Fruit fly (Drosophila melanogaster) whole organism, embryonic: ENCODE measurements around the gene Cks85A.

ENCODE experiments used
- Abd-B ChIP-seq: fragments of 200-800 bp; sonication (Bioruptor generic); optimal IDR thresholded peaks from 2 replicates; lab custom pipeline; 2018; ENCODE audit warnings: missing biosample characterization, mild to moderate bottlenecking, missing genetic modification characterization, moderate library complexity
- Asciz ChIP-seq: fragments of 200-800 bp; sonication (Bioruptor generic); optimal IDR thresholded peaks from 2 replicates; lab custom pipeline; 2017; ENCODE audit warnings: missing biosample characterization, mild to moderate bottlenecking, missing genetic modification characterization, missing genetic modification reagents
- Awh ChIP-seq: fragments of 200-800 bp; sonication (Bioruptor generic); IDR thresholded peaks from 2 replicates; pipeline ENCODE4, ENCODE4 v1.3.6; 2022; ENCODE audit warnings: missing biosample characterization, missing genetic modification characterization
- Bdp1 ChIP-seq: fragments of 200-800 bp; sonication (Bioruptor generic); optimal IDR thresholded peaks from 3 replicates; lab custom pipeline; 2016; ENCODE audit warnings: missing biosample characterization, missing genetic modification characterization
- CG10462 ChIP-seq: fragments of 200-800 bp; sonication (Bioruptor generic); optimal IDR thresholded peaks from 2 replicates; lab custom pipeline; 2016; ENCODE audit warnings: missing biosample characterization, missing genetic modification characterization
- CG10979 ChIP-seq: fragments of 200-800 bp; sonication (Bioruptor generic); optimal IDR thresholded peaks from 2 replicates; lab custom pipeline; 2018; ENCODE audit warnings: missing biosample characterization, mild to moderate bottlenecking, missing genetic modification characterization, moderate library complexity
- CG11398 ChIP-seq: fragments of 200-800 bp; sonication (Bioruptor generic); optimal IDR thresholded peaks from 2 replicates; lab custom pipeline; 2016; ENCODE audit warnings: missing biosample characterization, missing genetic modification characterization
- CG11696 ChIP-seq: fragments of 200-800 bp; sonication (Bioruptor generic); IDR thresholded peaks from 2 replicates; pipeline ENCODE4 v1.3.6; 2022; ENCODE audit warnings: missing biosample characterization, missing genetic modification characterization
- CG13424 ChIP-seq: fragments of 200-800 bp; sonication (Bioruptor generic); optimal IDR thresholded peaks from 2 replicates; lab custom pipeline; 2019; ENCODE audit warnings: missing biosample characterization, mild to moderate bottlenecking, missing genetic modification characterization, moderate library complexity
- CG13775 ChIP-seq: fragments of 200-800 bp; sonication (Bioruptor generic); optimal IDR thresholded peaks from 3 replicates; lab custom pipeline; 2017; ENCODE audit warnings: missing biosample characterization, mild to moderate bottlenecking, missing genetic modification characterization
- CG16815 ChIP-seq: fragments of 200-800 bp; sonication (Bioruptor generic); optimal IDR thresholded peaks from 3 replicates; lab custom pipeline; 2017; ENCODE audit warnings: missing biosample characterization, mild to moderate bottlenecking, missing genetic modification characterization
- CG17361 ChIP-seq: fragments of 200-800 bp; sonication (Bioruptor generic); IDR thresholded peaks from 3 replicates; pipeline ENCODE4 v1.3.6; 2022; ENCODE audit warnings: missing biosample characterization, missing genetic modification characterization
- CG18619 ChIP-seq: fragments of 200-800 bp; sonication (Bioruptor generic); optimal IDR thresholded peaks from 3 replicates; lab custom pipeline; 2017; ENCODE audit warnings: missing biosample characterization, mild to moderate bottlenecking, missing genetic modification characterization
- CG18764 ChIP-seq: fragments of 200-800 bp; sonication (Bioruptor generic); optimal IDR thresholded peaks from 3 replicates; lab custom pipeline; 2016; ENCODE audit warnings: missing biosample characterization, missing genetic modification characterization
- CG30020 ChIP-seq: fragments of 200-800 bp; optimal IDR thresholded peaks from 2 replicates; lab custom pipeline; 2019; ENCODE audit warnings: missing biosample characterization, mild to moderate bottlenecking, missing genetic modification characterization, moderate library complexity
- CG32532 ChIP-seq: fragments of 200-800 bp; sonication (Bioruptor generic); IDR thresholded peaks from 2 replicates; pipeline ENCODE4 v1.3.6; 2022; ENCODE audit warnings: missing biosample characterization, missing genetic modification characterization
- CG33557 ChIP-seq: fragments of 200-800 bp; sonication (Bioruptor generic); optimal IDR thresholded peaks from 2 replicates; lab custom pipeline; 2019; ENCODE audit warnings: missing biosample characterization, mild to moderate bottlenecking, missing genetic modification characterization, moderate library complexity
- CG4282 ChIP-seq: fragments of 200-800 bp; sonication (Bioruptor generic); optimal IDR thresholded peaks from 2 replicates; lab custom pipeline; 2016; ENCODE audit warnings: missing biosample characterization, missing genetic modification characterization
- CG4854 ChIP-seq: fragments of 200-800 bp; sonication (Bioruptor generic); optimal IDR thresholded peaks from 2 replicates; lab custom pipeline; 2016; ENCODE audit warnings: missing biosample characterization, missing genetic modification characterization, inconsistent platforms
- CG6175 ChIP-seq: fragments of 200-800 bp; sonication (Bioruptor generic); IDR thresholded peaks from 3 replicates; pipeline ENCODE4 v1.3.6; 2022; ENCODE audit warnings: missing biosample characterization, missing genetic modification characterization
- CG6854 ChIP-seq: fragments of 200-800 bp; sonication (Bioruptor generic); optimal IDR thresholded peaks from 3 replicates; lab custom pipeline; 2017; ENCODE audit warnings: missing biosample characterization, mild to moderate bottlenecking, missing genetic modification characterization
- CG8944 ChIP-seq: fragments of 200-800 bp; sonication (Bioruptor generic); optimal IDR thresholded peaks from 3 replicates; lab custom pipeline; 2016; ENCODE audit warnings: missing biosample characterization, missing genetic modification characterization
- Chrac-16 ChIP-seq: fragments of 200-800 bp; sonication (Bioruptor generic); optimal IDR thresholded peaks from 3 replicates; lab custom pipeline; 2016; ENCODE audit warnings: missing biosample characterization, missing genetic modification characterization
- CkIIα-i1 ChIP-seq: fragments of 200-800 bp; sonication (Bioruptor generic); IDR thresholded peaks from 2 replicates; pipeline ENCODE4 v1.3.6; 2022; ENCODE audit warnings: missing biosample characterization, missing genetic modification characterization
- Doc2 ChIP-seq: fragments of 200-800 bp; sonication (Bioruptor generic); IDR thresholded peaks from 2 replicates; pipeline ENCODE4 v1.3.6; 2022; ENCODE audit warnings: missing biosample characterization, missing genetic modification characterization
- Drgx ChIP-seq: fragments of 200-800 bp; sonication (Bioruptor generic); IDR thresholded peaks from 2 replicates; pipeline ENCODE4 v1.3.6; 2022; ENCODE audit warnings: missing biosample characterization, missing genetic modification characterization
- Elba2 ChIP-seq: fragments of 200-800 bp; sonication (Bioruptor generic); optimal IDR thresholded peaks from 3 replicates; lab custom pipeline; 2016; ENCODE audit warnings: missing biosample characterization, missing genetic modification characterization
- HHEX ChIP-seq: fragments of 200-800 bp; sonication (Bioruptor generic); optimal IDR thresholded peaks from 3 replicates; lab custom pipeline; 2017; ENCODE audit warnings: missing biosample characterization, mild to moderate bottlenecking, missing genetic modification characterization, missing genetic modification reagents
- Hr39 ChIP-seq: fragments of >200 bp; optimal IDR thresholded peaks from 2 replicates; lab custom pipeline; 2017
- Lpt ChIP-seq: fragments of >200 bp; optimal IDR thresholded peaks from 2 replicates; lab custom pipeline; 2018; ENCODE audit warnings: missing biosample characterization, missing genetic modification characterization
- NFAT ChIP-seq: fragments of 200-800 bp; sonication (Bioruptor generic); IDR thresholded peaks from 2 replicates; pipeline ENCODE4 v1.3.6; 2022; ENCODE audit warnings: missing biosample characterization, missing genetic modification characterization
- Oli ChIP-seq: fragments of 200-800 bp; sonication (Bioruptor generic); optimal IDR thresholded peaks from 2 replicates; lab custom pipeline; 2018; ENCODE audit warnings: missing biosample characterization, mild to moderate bottlenecking, missing genetic modification characterization, moderate library complexity
- Optix ChIP-seq: fragments of 200-800 bp; sonication (Bioruptor generic); IDR thresholded peaks from 3 replicates; pipeline ENCODE4 v1.3.6; 2022; ENCODE audit warnings: missing biosample characterization, missing genetic modification characterization
- Rfx ChIP-seq: fragments of 200-800 bp; sonication (Bioruptor generic); IDR thresholded peaks from 2 replicates; pipeline ENCODE4 v1.3.6; 2022; ENCODE audit warnings: missing biosample characterization, missing genetic modification characterization
- Sry-β ChIP-seq: fragments of 200-800 bp; sonication (Bioruptor generic); optimal IDR thresholded peaks from 2 replicates; lab custom pipeline; 2018; ENCODE audit warnings: missing biosample characterization, mild to moderate bottlenecking, missing genetic modification characterization, moderate library complexity
- Ssrp ChIP-seq: fragments of 200-800 bp; sonication (Bioruptor generic); optimal IDR thresholded peaks from 2 replicates; lab custom pipeline; 2018; ENCODE audit warnings: missing biosample characterization, mild to moderate bottlenecking, missing genetic modification characterization, moderate library complexity
- Usf ChIP-seq: fragments of 200-800 bp; sonication (Bioruptor generic); optimal IDR thresholded peaks from 2 replicates; lab custom pipeline; 2017; ENCODE audit warnings: missing genotype, missing biosample characterization, missing genetic modification characterization
- amos ChIP-seq: fragments of 200-800 bp; sonication (Bioruptor generic); IDR thresholded peaks from 2 replicates; pipeline ENCODE4 v1.3.6; 2022; ENCODE audit warnings: missing biosample characterization, missing genetic modification characterization; ENCODE audit not compliant: partially characterized antibody
- ap ChIP-seq: fragments of 200-800 bp; sonication (Bioruptor generic); IDR thresholded peaks from 2 replicates; pipeline ENCODE4 v1.3.6; 2022; ENCODE audit warnings: missing biosample characterization, missing genetic modification characterization
- ase ChIP-seq: fragments of 200-800 bp; sonication (Bioruptor generic); IDR thresholded peaks from 3 replicates; pipeline ENCODE4 v1.3.6; 2022; ENCODE audit warnings: missing biosample characterization, missing genetic modification characterization
- ash1 ChIP-seq: fragments of 200-800 bp; sonication (Bioruptor generic); optimal IDR thresholded peaks from 2 replicates; lab custom pipeline; 2018; ENCODE audit warnings: missing biosample characterization, mild to moderate bottlenecking, missing genetic modification characterization
- caup ChIP-seq: fragments of 200-800 bp; sonication (Bioruptor generic); optimal IDR thresholded peaks from 3 replicates; lab custom pipeline; 2017; ENCODE audit warnings: missing biosample characterization, mild to moderate bottlenecking, missing genetic modification characterization, moderate library complexity; ENCODE audit not compliant: severe bottlenecking
- gem ChIP-seq: fragments of 200-800 bp; sonication (Bioruptor generic); optimal IDR thresholded peaks from 2 replicates; lab custom pipeline; 2019; ENCODE audit warnings: missing biosample characterization, mild to moderate bottlenecking, missing genetic modification characterization, moderate library complexity
- gsb ChIP-seq: fragments of 200-800 bp; sonication (Bioruptor generic); IDR thresholded peaks from 2 replicates; pipeline ENCODE4 v1.3.6; 2022; ENCODE audit warnings: missing biosample characterization, missing genetic modification characterization
- ind ChIP-seq: fragments of 200-800 bp; sonication (Bioruptor generic); optimal IDR thresholded peaks from 3 replicates; lab custom pipeline; 2016; ENCODE audit warnings: missing biosample characterization, missing genetic modification characterization
- scrt ChIP-seq: fragments of 200-800 bp; sonication (Bioruptor generic); optimal IDR thresholded peaks from 2 replicates; lab custom pipeline; 2018; ENCODE audit warnings: missing biosample characterization, mild to moderate bottlenecking, missing genetic modification characterization, moderate library complexity
- sqz ChIP-seq: fragments of 200-800 bp; sonication (Bioruptor generic); optimal IDR thresholded peaks from 3 replicates; lab custom pipeline; 2018; ENCODE audit warnings: missing biosample characterization, mild to moderate bottlenecking, missing genetic modification characterization
- tap ChIP-seq: fragments of 200-800 bp; optimal IDR thresholded peaks from 3 replicates; lab custom pipeline; 2019; ENCODE audit warnings: missing biosample characterization, mild to moderate bottlenecking, missing genetic modification characterization, moderate library complexity
- z ChIP-seq: fragments of 200-800 bp; sonication (Bioruptor generic); IDR thresholded peaks from 3 replicates; pipeline ENCODE4 v1.3.6; 2022; ENCODE audit warnings: missing biosample characterization, missing genetic modification characterization
- zen ChIP-seq: fragments of 200-800 bp; sonication (Bioruptor generic); optimal IDR thresholded peaks from 3 replicates; lab custom pipeline; 2018; ENCODE audit warnings: missing biosample characterization, mild to moderate bottlenecking, missing genetic modification characterization, moderate library complexity

Cks85A gene

DNA sequence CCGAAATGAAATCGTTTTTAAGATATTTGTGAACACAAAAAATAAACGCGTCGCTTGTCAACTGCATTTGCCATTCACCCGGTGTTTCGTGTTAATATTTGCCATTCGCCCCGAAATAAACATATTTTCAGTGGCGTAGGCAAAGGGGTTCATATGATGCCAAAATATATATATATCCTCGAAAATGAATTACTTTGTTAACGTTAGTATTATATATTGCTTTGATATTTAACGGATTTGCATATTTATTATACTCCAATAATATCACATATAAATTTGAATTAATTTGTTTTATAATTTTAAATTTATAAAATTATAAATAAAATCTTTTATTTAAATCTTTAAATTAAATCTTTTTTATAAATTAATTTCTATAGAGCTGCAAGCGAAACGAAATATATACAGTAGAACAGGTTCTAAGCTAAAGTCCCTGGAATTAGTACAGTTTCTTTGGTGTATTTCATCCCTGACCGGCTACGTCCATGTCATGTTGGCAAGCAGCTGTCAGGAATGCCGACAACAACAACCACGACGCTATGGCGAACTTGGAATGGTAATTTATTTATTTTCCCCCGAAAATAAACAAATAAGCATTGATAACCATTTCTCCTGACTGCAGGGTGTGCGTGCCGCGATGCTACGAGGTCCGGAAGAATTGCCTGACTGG, 13.5 kb upstream of the Cks85A start, which contains the start of the genes M1BP and CG8202 (continued):
- TF ChIP-seq ase (GFP tag; lab: Robert Waterston, UW), result peak; percentile 52; the same call in 1 of the 3 replicates
- peak; percentile 88 for TF ChIP-seq caup (GFP tag; lab: Kevin White, UChicago)
- peak; percentile 21 for TF ChIP-seq scrt
- no peak for TF ChIP-seq CG4282 (GFP tag; lab: Kevin White, UChicago)
- TF ChIP-seq Drgx (GFP tag; lab: Robert Waterston, UW), result peak; percentile 74
- TF ChIP-seq ash1 (GFP tag; lab: Kevin White, UChicago), result no peak
- peak; percentile 96 for TF ChIP-seq CG13424 (tag; lab: Kevin White, UChicago)
- peak; percentile 79 for TF ChIP-seq CG18764 (GFP tag; lab: Kevin White, UChicago)
- peak; percentile 51 for TF ChIP-seq Sry-β (GFP tag; lab: Kevin White, UChicago)
- TF ChIP-seq gsb (GFP tag; lab: Robert Waterston, UW), result 0 out of 2 replicates have a peak, but pooled peaks have one; percentile 37
- peak; percentile 86 for TF ChIP-seq Chrac-16 (GFP tag; lab: Kevin White, UChicago)
- peak; percentile 43; the same call in 1 of the 2 replicates for TF ChIP-seq Awh (GFP tag; lab: Robert Waterston, UW)
- TF ChIP-seq sqz, result no peak
- peak; percentile 93 for TF ChIP-seq CG10979
- TF ChIP-seq HHEX (GFP tag; lab: Kevin White, UChicago), result peak; percentile 86
- TF ChIP-seq Rfx (GFP tag; lab: Robert Waterston, UW), result peak; percentile 80
- TF ChIP-seq Abd-B (GFP tag; lab: Kevin White, UChicago), result peak; percentile 87
- TF ChIP-seq ap (GFP tag; lab: Robert Waterston, UW), result peak; percentile 47; the same call in 1 of the 2 replicates
- TF ChIP-seq CG4854 (GFP tag; lab: Kevin White, UChicago), result peak; percentile 25
- peak; percentile 39 for TF ChIP-seq CG8944 (GFP tag; lab: Kevin White, UChicago)
- no peak for TF ChIP-seq Hr39 (lab: Kevin White, UChicago)
- peak; percentile 87 for TF ChIP-seq Usf (GFP tag; lab: Kevin White, UChicago)
- TF ChIP-seq CG11696, result 0 out of 2 replicates have a peak, but pooled peaks have one; percentile 15
- peak; percentile 83 for TF ChIP-seq Asciz (GFP tag; lab: Kevin White, UChicago)
- peak; percentile 96 for TF ChIP-seq gem (tag; lab: Kevin White, UChicago)
- peak; percentile 92 for TF ChIP-seq Ssrp (tag; lab: Kevin White, UChicago)
- 0 out of 3 replicates have a peak, but pooled peaks have one; percentile 63 for TF ChIP-seq CG6175
- peak; percentile 98 for TF ChIP-seq CG17361 (GFP tag; lab: Robert Waterston, UW)
- TF ChIP-seq Bdp1 (GFP tag; lab: Kevin White, UChicago), result no peak
- TF ChIP-seq CG30020 (tag; lab: Kevin White, UChicago), result peak; percentile 85
- TF ChIP-seq Elba2 (GFP tag; lab: Kevin White, UChicago), result peak; percentile 53
- no peak for TF ChIP-seq z (GFP tag; lab: Robert Waterston, UW)
- TF ChIP-seq CG13775 (GFP tag; lab: Kevin White, UChicago), result peak; percentile 95
- peak; percentile 85 for TF ChIP-seq CG32532 (GFP tag; lab: Robert Waterston, UW)
- peak; percentile 83 for TF ChIP-seq zen
- TF ChIP-seq Doc2 (GFP tag; lab: Robert Waterston, UW), result peak; percentile 34; the same call in 1 of the 2 replicates
- peak; percentile 92 for TF ChIP-seq Oli (tag; lab: Kevin White, UChicago)
- no peak for TF ChIP-seq CG11398 (GFP tag; lab: Kevin White, UChicago)
- TF ChIP-seq CG16815, result peak; percentile 86
- TF ChIP-seq CG6854 (GFP tag; lab: Kevin White, UChicago), result peak; percentile 88
- peak; percentile 78 for TF ChIP-seq CG10462 (GFP tag; lab: Kevin White, UChicago)
- no peak for TF ChIP-seq amos (GFP tag; lab: Robert Waterston, UW)
- no peak for TF ChIP-seq Lpt
- TF ChIP-seq Optix, result peak; percentile 65; the same call in 2 of the 3 replicates
- peak; percentile 94 for TF ChIP-seq ind (GFP tag; lab: Kevin White, UChicago)
- no peak for TF ChIP-seq tap (tag; lab: Kevin White, UChicago)
- TF ChIP-seq CG18619 (GFP tag; lab: Kevin White, UChicago), result peak; percentile 93
- TF ChIP-seq CG33557, result peak; percentile 94
- TF ChIP-seq CkIIα-i1 (GFP tag; lab: Robert Waterston, UW), result 0 out of 2 replicates have a peak, but pooled peaks have one; percentile 7
- TF ChIP-seq NFAT, result peak; percentile 81
